Fruit fly (Drosophila melanogaster) whole organism, embryonic: ENCODE data around the gene Gr97a.

Experiments
- Abd-B ChIP-seq: fragments of 200-800 bp; sonication (Bioruptor generic); optimal IDR thresholded peaks from 2 replicates; lab custom pipeline; 2018; ENCODE audit warnings: missing biosample characterization, mild to moderate bottlenecking, missing genetic modification characterization, moderate library complexity
- Asciz ChIP-seq: fragments of 200-800 bp; sonication (Bioruptor generic); optimal IDR thresholded peaks from 2 replicates; lab custom pipeline; 2017; ENCODE audit warnings: missing biosample characterization, mild to moderate bottlenecking, missing genetic modification characterization, missing genetic modification reagents
- CG10267 ChIP-seq: fragments of 200-800 bp; sonication (Bioruptor generic); optimal IDR thresholded peaks from 2 replicates; lab custom pipeline; 2018; ENCODE audit warnings: missing biosample characterization, mild to moderate bottlenecking, missing genetic modification characterization, moderate library complexity
- CG10654 ChIP-seq: fragments of 200-800 bp; sonication (Bioruptor generic); optimal IDR thresholded peaks from 2 replicates; lab custom pipeline; 2016; ENCODE audit warnings: missing biosample characterization, missing genetic modification characterization
- CG10959 ChIP-seq: fragments of 200-800 bp; sonication (Bioruptor generic); IDR thresholded peaks from 2 replicates; pipeline ENCODE4 v1.3.6; 2022; ENCODE audit warnings: missing biosample characterization, missing genetic modification characterization
- CG11504 ChIP-seq: fragments of 200-800 bp; sonication (Bioruptor generic); optimal IDR thresholded peaks from 3 replicates; lab custom pipeline; 2019; ENCODE audit warnings: missing biosample characterization, mild to moderate bottlenecking, missing genetic modification characterization, moderate library complexity
- CG12104 ChIP-seq: fragments of 200-800 bp; sonication (Bioruptor generic); optimal IDR thresholded peaks from 3 replicates; lab custom pipeline; 2016; ENCODE audit warnings: missing biosample characterization, missing genetic modification characterization
- CG12744 ChIP-seq: fragments of 200-800 bp; sonication (Bioruptor generic); optimal IDR thresholded peaks from 2 replicates; lab custom pipeline; 2016; ENCODE audit warnings: missing biosample characterization, missing genetic modification characterization
- CG14014 ChIP-seq: fragments of 200-800 bp; sonication (Bioruptor generic); IDR thresholded peaks from 2 replicates; pipeline ENCODE4 v1.3.6; 2022; ENCODE audit warnings: missing biosample characterization, missing genetic modification characterization
- CG14050 ChIP-seq: fragments of 200-800 bp; sonication (Bioruptor generic); IDR thresholded peaks from 3 replicates; pipeline ENCODE4 v1.3.6; 2022; ENCODE audit warnings: missing biosample characterization, missing genetic modification characterization
- CG14710 ChIP-seq: fragments of 200-800 bp; sonication (Bioruptor generic); optimal IDR thresholded peaks from 3 replicates; lab custom pipeline; 2019; ENCODE audit warnings: missing biosample characterization, mild to moderate bottlenecking, missing genetic modification characterization, moderate library complexity
- CG15269 ChIP-seq: fragments of 200-800 bp; sonication (Bioruptor generic); optimal IDR thresholded peaks from 2 replicates; lab custom pipeline; 2018; ENCODE audit warnings: missing biosample characterization, mild to moderate bottlenecking, missing genetic modification characterization, moderate library complexity
- CG16813 ChIP-seq: fragments of 200-800 bp; sonication (Bioruptor generic); IDR thresholded peaks from 3 replicates; pipeline ENCODE4 v1.3.6; 2022; ENCODE audit warnings: missing biosample characterization, missing genetic modification characterization; ENCODE audit not compliant: partially characterized antibody
- CG17829 ChIP-seq: fragments of 200-800 bp; optimal IDR thresholded peaks from 2 replicates; lab custom pipeline; 2019; ENCODE audit warnings: missing biosample characterization, mild to moderate bottlenecking, missing genetic modification characterization, moderate library complexity
- CG18011 ChIP-seq: fragments of 200-800 bp; sonication (Bioruptor generic); optimal IDR thresholded peaks from 2 replicates; lab custom pipeline; 2017; ENCODE audit warnings: missing biosample characterization, missing genetic modification characterization, mild to moderate bottlenecking, moderate library complexity, missing genotype
- CG34224 ChIP-seq: fragments of 200-800 bp; sonication (Bioruptor generic); IDR thresholded peaks from 3 replicates; pipeline ENCODE4 v1.3.6; 2022; ENCODE audit warnings: missing biosample characterization, missing genetic modification characterization; ENCODE audit not compliant: partially characterized antibody
- CG34376 ChIP-seq: fragments of 200-800 bp; sonication (Bioruptor generic); optimal IDR thresholded peaks from 2 replicates; lab custom pipeline; 2018; ENCODE audit warnings: missing biosample characterization, mild to moderate bottlenecking, missing genetic modification characterization
- CG6854 ChIP-seq: fragments of 200-800 bp; sonication (Bioruptor generic); optimal IDR thresholded peaks from 3 replicates; lab custom pipeline; 2017; ENCODE audit warnings: missing biosample characterization, mild to moderate bottlenecking, missing genetic modification characterization
- CG7271 ChIP-seq: fragments of 200-800 bp; sonication (Bioruptor generic); optimal IDR thresholded peaks from 2 replicates; lab custom pipeline; 2018; ENCODE audit warnings: missing biosample characterization, mild to moderate bottlenecking, missing genetic modification characterization, moderate library complexity
- CG8478 ChIP-seq: fragments of >200 bp; optimal IDR thresholded peaks from 2 replicates; lab custom pipeline; 2018
- CrebB ChIP-seq: fragments of 200-800 bp; sonication (Bioruptor generic); optimal IDR thresholded peaks from 3 replicates; lab custom pipeline; 2018; ENCODE audit warnings: missing biosample characterization, mild to moderate bottlenecking, missing genetic modification characterization
- D19A ChIP-seq: fragments of 200-800 bp; optimal IDR thresholded peaks from 3 replicates; lab custom pipeline; 2019; ENCODE audit warnings: missing biosample characterization, mild to moderate bottlenecking, missing genetic modification characterization, moderate library complexity
- Dad ChIP-seq: fragments of 200-800 bp; sonication (Bioruptor generic); optimal IDR thresholded peaks from 3 replicates; lab custom pipeline; 2016; ENCODE audit warnings: missing biosample characterization, missing genetic modification characterization
- Fer2 ChIP-seq: fragments of 200-800 bp; sonication (Bioruptor generic); optimal IDR thresholded peaks from 2 replicates; lab custom pipeline; 2018; ENCODE audit warnings: missing biosample characterization, mild to moderate bottlenecking, missing genetic modification characterization, moderate library complexity
- GATAe ChIP-seq: fragments of 200-800 bp; sonication (Bioruptor generic); conservative IDR thresholded peaks from 2 replicates; pipeline ENCODE4 v1.3.6; 2022; ENCODE audit warnings: missing biosample characterization, missing genetic modification characterization
- H15 ChIP-seq: fragments of 200-800 bp; sonication (Bioruptor generic); IDR thresholded peaks from 3 replicates; pipeline ENCODE4 v1.3.6; 2022; ENCODE audit warnings: missing biosample characterization, missing genetic modification characterization
- HLHmδ ChIP-seq: fragments of 200-800 bp; sonication (Bioruptor generic); optimal IDR thresholded peaks from 2 replicates; lab custom pipeline; 2018; ENCODE audit warnings: missing biosample characterization, mild to moderate bottlenecking, missing genetic modification characterization, moderate library complexity
- Hand ChIP-seq: fragments of 200-800 bp; sonication (Bioruptor generic); optimal IDR thresholded peaks from 2 replicates; lab custom pipeline; 2017; ENCODE audit warnings: mild to moderate bottlenecking, missing biosample characterization, missing genetic modification reagents, missing genetic modification characterization
- Lim3 ChIP-seq: fragments of 200-800 bp; sonication (Bioruptor generic); IDR thresholded peaks from 2 replicates; pipeline ENCODE4 v1.3.6; 2022; ENCODE audit warnings: missing biosample characterization, missing genetic modification characterization
- Mrtf ChIP-seq: fragments of 200-800 bp; sonication (Bioruptor generic); IDR thresholded peaks from 3 replicates; pipeline ENCODE4 v1.3.6; 2022; ENCODE audit warnings: missing biosample characterization, missing genetic modification characterization
- Ptx1 ChIP-seq: fragments of 200-800 bp; sonication (Bioruptor generic); IDR thresholded peaks from 2 replicates; pipeline ENCODE4 v1.3.6; 2022; ENCODE audit warnings: missing biosample characterization, missing genetic modification characterization
- Scr ChIP-seq: fragments of 200-800 bp; sonication (Bioruptor generic); IDR thresholded peaks from 2 replicates; pipeline ENCODE4 v1.3.6; 2022; ENCODE audit warnings: missing biosample characterization, missing genetic modification characterization; ENCODE audit not compliant: partially characterized antibody
- Sox102F ChIP-seq: fragments of 200-800 bp; sonication (Bioruptor generic); optimal IDR thresholded peaks from 2 replicates; lab custom pipeline; 2018; ENCODE audit warnings: missing biosample characterization, mild to moderate bottlenecking, missing genetic modification characterization, moderate library complexity
- bcd ChIP-seq: fragments of 200-800 bp; sonication (Bioruptor generic); optimal IDR thresholded peaks from 2 replicates; lab custom pipeline; 2017; ENCODE audit warnings: missing biosample characterization, mild to moderate bottlenecking, missing genetic modification characterization
- chm ChIP-seq: fragments of 200-800 bp; sonication (Bioruptor generic); IDR thresholded peaks from 2 replicates; pipeline ENCODE4 v1.3.6; 2022; ENCODE audit warnings: missing biosample characterization, missing genetic modification characterization
- dm ChIP-seq: fragments of 200-800 bp; sonication (Bioruptor generic); optimal IDR thresholded peaks from 3 replicates; lab custom pipeline; 2016; ENCODE audit warnings: missing biosample characterization, missing genetic modification characterization
- ems ChIP-seq: fragments of 200-800 bp; sonication (Bioruptor generic); optimal IDR thresholded peaks from 3 replicates; lab custom pipeline; 2016; ENCODE audit warnings: missing biosample characterization, missing genetic modification characterization
- gcm2 ChIP-seq: fragments of 200-800 bp; sonication (Bioruptor generic); optimal IDR thresholded peaks from 2 replicates; lab custom pipeline; 2016; ENCODE audit warnings: missing biosample characterization, missing genetic modification characterization
- grn ChIP-seq: fragments of 200-800 bp; sonication (Bioruptor generic); optimal IDR thresholded peaks from 3 replicates; lab custom pipeline; 2017; ENCODE audit warnings: missing biosample characterization, missing genetic modification characterization
- hkb ChIP-seq, 2 experiments: fragments of 200-800 bp in 1 of 2; fragments of >200 bp in 1 of 2; sonication (Bioruptor generic) in 1 of 2; IDR thresholded peaks in 1 of 2; optimal IDR thresholded peaks in 1 of 2; 2 replicates each; pipeline versions ENCODE4 v1.3.6 to Lab custom; 2017 to 2022; ENCODE audit warnings: missing biosample characterization in 1 of 2, missing genetic modification characterization in 1 of 2
- jing ChIP-seq: fragments of 200-800 bp; sonication (Bioruptor generic); optimal IDR thresholded peaks from 2 replicates; lab custom pipeline; 2018; ENCODE audit warnings: missing biosample characterization, mild to moderate bottlenecking, missing genetic modification characterization
- lbe ChIP-seq: fragments of 200-800 bp; sonication (Bioruptor generic); optimal IDR thresholded peaks from 2 replicates; lab custom pipeline; 2016; ENCODE audit warnings: missing biosample characterization, mild to moderate bottlenecking, missing genetic modification characterization
- lilli ChIP-seq: fragments of 200-800 bp; sonication (Bioruptor generic); optimal IDR thresholded peaks from 3 replicates; lab custom pipeline; 2016; ENCODE audit warnings: missing biosample characterization, missing genetic modification characterization
- mam ChIP-seq: fragments of 200-800 bp; sonication (Bioruptor generic); optimal IDR thresholded peaks from 3 replicates; lab custom pipeline; 2016; ENCODE audit warnings: missing biosample characterization, missing genetic modification characterization
- mld ChIP-seq: fragments of 200-800 bp; sonication (Bioruptor generic); IDR thresholded peaks from 3 replicates; pipeline ENCODE4 v1.3.6; 2022; ENCODE audit warnings: missing biosample characterization, missing genetic modification characterization; ENCODE audit not compliant: partially characterized antibody
- nau ChIP-seq: fragments of 200-800 bp; sonication (Bioruptor generic); optimal IDR thresholded peaks from 3 replicates; lab custom pipeline; 2017; ENCODE audit warnings: missing biosample characterization, mild to moderate bottlenecking, missing genetic modification characterization, missing genetic modification reagents
- onecut ChIP-seq: fragments of 200-800 bp; sonication (Bioruptor generic); IDR thresholded peaks from 2 replicates; pipeline ENCODE4 v1.3.6; 2022; ENCODE audit warnings: missing biosample characterization, missing genetic modification characterization
- sd ChIP-seq: fragments of 200-800 bp; sonication (Bioruptor generic); optimal IDR thresholded peaks from 3 replicates; lab custom pipeline; 2018; ENCODE audit warnings: missing biosample characterization, mild to moderate bottlenecking, missing genetic modification characterization, moderate library complexity
- slbo ChIP-seq: fragments of 200-800 bp; sonication (Bioruptor generic); IDR thresholded peaks from 2 replicates; pipeline ENCODE4 v1.3.6; 2022; ENCODE audit warnings: missing biosample characterization, missing genetic modification characterization
- unc-4 ChIP-seq: fragments of 200-800 bp; sonication (Bioruptor generic); IDR thresholded peaks from 2 replicates; pipeline ENCODE4 v1.3.6; 2022; ENCODE audit warnings: missing biosample characterization, missing genetic modification characterization; ENCODE audit not compliant: partially characterized antibody

The Gr97a gene

DNA sequence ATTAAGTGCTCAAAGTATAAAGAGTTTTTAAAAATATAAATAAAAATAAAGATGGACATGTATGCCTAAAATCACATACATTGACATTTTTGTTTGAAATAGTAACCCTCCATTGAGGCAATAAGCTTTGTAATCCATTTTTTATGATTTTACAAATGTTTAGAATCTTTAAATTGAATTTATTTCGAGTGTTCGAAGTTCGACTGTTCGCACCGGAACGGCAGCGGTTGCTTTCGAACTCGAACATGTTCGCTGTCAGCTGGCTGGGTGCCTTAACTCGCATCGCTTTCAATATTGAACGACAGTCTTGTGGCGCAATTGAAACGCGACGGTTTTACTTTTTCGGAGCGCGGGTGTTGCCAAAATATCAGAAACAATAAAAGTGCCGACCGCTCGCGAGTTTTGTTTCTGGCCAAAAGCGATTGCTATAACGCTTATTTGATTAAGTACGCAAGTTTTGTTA is 50.8 kb downstream of the Gr97a start, which contains the start of gene CG46339 (continued):
- TF ChIP-seq unc-4 (GFP tag; lab: Robert Waterston, UW) = 0 out of 2 replicates have a peak, but pooled peaks have one; percentile 32
- TF ChIP-seq CG14710 = peak; percentile 39
- 0 out of 2 replicates have a peak, but pooled peaks have one; percentile 27 for TF ChIP-seq slbo (GFP tag; lab: Robert Waterston, UW)
- no peak for TF ChIP-seq CG12104 (GFP tag; lab: Kevin White, UChicago)
- TF ChIP-seq grn (GFP tag; lab: Kevin White, UChicago) = peak; percentile 43
- peak; percentile 29 for TF ChIP-seq CG17829 (tag; lab: Kevin White, UChicago)
- TF ChIP-seq Dad = peak; percentile 55
- TF ChIP-seq CG6854 (GFP tag; lab: Kevin White, UChicago) = peak; percentile 87
- TF ChIP-seq Scr (GFP tag; lab: Robert Waterston, UW) = peak; percentile 37
- peak; percentile 91 for TF ChIP-seq CG34376 (GFP tag; lab: Kevin White, UChicago)
- no peak for TF ChIP-seq jing (GFP tag; lab: Kevin White, UChicago)
- TF ChIP-seq gcm2 (GFP tag; lab: Kevin White, UChicago) = no peak
- TF ChIP-seq H15 (GFP tag; lab: Robert Waterston, UW) = no peak
- TF ChIP-seq Hand = peak; percentile 87
- TF ChIP-seq HLHmδ (GFP tag; lab: Kevin White, UChicago) = peak; percentile 84
- TF ChIP-seq ems (GFP tag; lab: Kevin White, UChicago) = peak; percentile 12
- TF ChIP-seq chm (GFP tag; lab: Robert Waterston, UW) = peak; percentile 90
- peak; percentile 30 for TF ChIP-seq D19A (tag; lab: Kevin White, UChicago)
- TF ChIP-seq mam = no peak
- peak; percentile 56 for TF ChIP-seq Ptx1 (GFP tag; lab: Robert Waterston, UW)
- peak; percentile 16 for TF ChIP-seq CG15269 (tag; lab: Kevin White, UChicago)
- peak; percentile 25 for TF ChIP-seq CG34224 (GFP tag; lab: Robert Waterston, UW)
- peak; percentile 65 for TF ChIP-seq CG10267 (tag; lab: Kevin White, UChicago)
- no peak for TF ChIP-seq CG7271 (tag; lab: Kevin White, UChicago)
- no peak for TF ChIP-seq GATAe
- TF ChIP-seq CG10959 (GFP tag; lab: Robert Waterston, UW) = no peak
- no peak for TF ChIP-seq Mrtf
- TF ChIP-seq lilli (GFP tag; lab: Kevin White, UChicago) = peak; percentile 47
- peak; percentile 14 for TF ChIP-seq CG10654
- TF ChIP-seq CG18011 (GFP tag; lab: Kevin White, UChicago) = peak; percentile 29
- TF ChIP-seq dm = no peak
- TF ChIP-seq lbe (GFP tag; lab: Kevin White, UChicago) = peak; percentile 74
- no peak for TF ChIP-seq Lim3 (GFP tag; lab: Robert Waterston, UW)
- no peak; the same call in 1 of the 2 replicates for TF ChIP-seq CG14014 (GFP tag; lab: Robert Waterston, UW)
- peak; percentile 66 for TF ChIP-seq nau (GFP tag; lab: Kevin White, UChicago)
- peak; percentile 25 for TF ChIP-seq Asciz (GFP tag; lab: Kevin White, UChicago)
- peak; percentile 48 for TF ChIP-seq bcd
- TF ChIP-seq CG11504 = peak; percentile 63
- no peak for TF ChIP-seq CG8478 (lab: Kevin White, UChicago)
- TF ChIP-seq Fer2 = no peak
- TF ChIP-seq Sox102F (GFP tag; lab: Kevin White, UChicago) = peak; percentile 8
- TF ChIP-seq CG12744 = no peak
- TF ChIP-seq sd (tag; lab: Kevin White, UChicago) = peak; percentile 52
- TF ChIP-seq Abd-B (GFP tag; lab: Kevin White, UChicago) = no peak
- no peak for TF ChIP-seq mld (GFP tag; lab: Robert Waterston, UW)
- peak; percentile 61 for TF ChIP-seq onecut (GFP tag; lab: Robert Waterston, UW)
- no peak for TF ChIP-seq hkb (optimal IDR thresholded peaks at IDR 0.05; lab: Kevin White, UChicago)
- peak; percentile 57 for TF ChIP-seq hkb (GFP tag; IDR thresholded peaks at IDR 0.05; lab: Robert Waterston, UW)
- TF ChIP-seq CG16813 (GFP tag; lab: Robert Waterston, UW) = no peak; the same call in 2 of the 3 replicates
- peak; percentile 52; the same call in 2 of the 3 replicates for TF ChIP-seq CG14050 (GFP tag; lab: Robert Waterston, UW)
- TF ChIP-seq CrebB (tag; lab: Kevin White, UChicago) = peak; percentile 85
